Worm (Caenorhabditis elegans) whole organism, mixed stage, embryonic: ENCODE measurements around the gene htp-1.

Experiments
- M03D4.4 ChIP-seq: sonication (generic microtip); optimal IDR thresholded peaks from 2 replicates; lab custom pipeline; 2017; ENCODE audit warnings: mild to moderate bottlenecking, missing genetic modification characterization, missing compliant biosample characterization
- bed-3 ChIP-seq: fragments of 200-800 bp; sonication (Bioruptor generic); optimal IDR thresholded peaks from 3 replicates; lab custom pipeline; 2018; ENCODE audit warnings: mild to moderate bottlenecking, missing genetic modification characterization, moderate library complexity, missing compliant biosample characterization
- blmp-1 ChIP-seq: fragments of 150-350 bp; optimal IDR thresholded peaks from 2 replicates; lab custom pipeline; 2014; ENCODE audit warnings: missing biosample characterization, missing genetic modification characterization
- ceh-39 ChIP-seq: fragments of 150-350 bp; optimal IDR thresholded peaks from 2 replicates; lab custom pipeline; 2014; ENCODE audit warnings: missing biosample characterization, missing genetic modification characterization
- ceh-43 ChIP-seq: fragments of 200-800 bp; sonication (Bioruptor generic); optimal IDR thresholded peaks from 2 replicates; lab custom pipeline; 2018; ENCODE audit warnings: mild to moderate bottlenecking, missing genetic modification characterization, moderate library complexity, missing compliant biosample characterization
- ceh-83 ChIP-seq: fragments of 200-800 bp; sonication (Bioruptor generic); optimal IDR thresholded peaks from 2 replicates; lab custom pipeline; 2018; ENCODE audit warnings: mild to moderate bottlenecking, missing genetic modification characterization, missing compliant biosample characterization
- ces-1 ChIP-seq: fragments of 150-350 bp; optimal IDR thresholded peaks from 2 replicates; lab custom pipeline; 2014; ENCODE audit warnings: missing biosample characterization, missing genetic modification reagents, missing genetic modification characterization
- cnd-1 ChIP-seq: fragments of 200-800 bp; sonication (Bioruptor generic); optimal IDR thresholded peaks from 2 replicates; lab custom pipeline; 2018; ENCODE audit warnings: mild to moderate bottlenecking, missing genetic modification characterization, missing compliant biosample characterization
- drap-1 ChIP-seq: fragments of 200-800 bp; sonication (Bioruptor generic); optimal IDR thresholded peaks from 3 replicates; lab custom pipeline; 2018; ENCODE audit warnings: mild to moderate bottlenecking, missing genetic modification characterization, missing compliant biosample characterization
- elt-1 ChIP-seq: sonication (generic microtip); optimal IDR thresholded peaks from 2 replicates; lab custom pipeline; 2017; ENCODE audit warnings: missing genetic modification characterization, mild to moderate bottlenecking, missing compliant biosample characterization, antibody characterized with exemption, moderate library complexity, borderline replicate concordance; ENCODE audit not compliant: insufficient read depth
- elt-3 ChIP-seq: fragments of 150-350 bp; optimal IDR thresholded peaks from 2 replicates; lab custom pipeline; 2014; ENCODE audit warnings: missing biosample characterization, missing genetic modification characterization
- flh-1 ChIP-seq: fragments of 200-800 bp; sonication (Bioruptor generic); optimal IDR thresholded peaks from 2 replicates; lab custom pipeline; 2018; ENCODE audit warnings: mild to moderate bottlenecking, missing genetic modification characterization, moderate library complexity, missing compliant biosample characterization
- ham-2 ChIP-seq: fragments of 200-800 bp; sonication (Bioruptor generic); optimal IDR thresholded peaks from 2 replicates; lab custom pipeline; 2018; ENCODE audit warnings: mild to moderate bottlenecking, missing genetic modification characterization, missing compliant biosample characterization
- hlh-1 ChIP-seq: fragments of 150-350 bp; optimal IDR thresholded peaks from 2 replicates; lab custom pipeline; 2014; ENCODE audit warnings: missing biosample characterization, missing genetic modification reagents, missing genetic modification characterization
- lin-13 ChIP-seq: fragments of 150-350 bp; optimal IDR thresholded peaks from 2 replicates; lab custom pipeline; 2014; ENCODE audit warnings: missing biosample characterization, missing genetic modification characterization
- lin-32 ChIP-seq: fragments of 200-800 bp; sonication (Bioruptor generic); optimal IDR thresholded peaks from 2 replicates; lab custom pipeline; 2018; ENCODE audit warnings: mild to moderate bottlenecking, missing genetic modification characterization, missing compliant biosample characterization
- lsy-2 ChIP-seq: fragments of 150-350 bp; optimal IDR thresholded peaks from 2 replicates; lab custom pipeline; 2014; ENCODE audit warnings: missing biosample characterization, missing genetic modification characterization
- mab-5 ChIP-seq: fragments of 150-350 bp; optimal IDR thresholded peaks from 2 replicates; lab custom pipeline; 2014; ENCODE audit warnings: missing biosample characterization, missing genetic modification characterization
- mep-1 ChIP-seq: fragments of 150-350 bp; optimal IDR thresholded peaks from 2 replicates; lab custom pipeline; 2017; ENCODE audit warnings: missing biosample characterization, missing genetic modification reagents, missing genetic modification characterization, inconsistent platforms
- mls-2 ChIP-seq: sonication (generic microtip); optimal IDR thresholded peaks from 2 replicates; lab custom pipeline; 2016; ENCODE audit warnings: mild to moderate bottlenecking, missing genetic modification characterization, moderate library complexity, missing compliant biosample characterization
- nhr-12 ChIP-seq: fragments of 150-350 bp; optimal IDR thresholded peaks from 2 replicates; lab custom pipeline; 2014; ENCODE audit warnings: missing biosample characterization, missing genetic modification characterization
- nhr-2 ChIP-seq: fragments of 150-350 bp; optimal IDR thresholded peaks from 2 replicates; lab custom pipeline; 2014; ENCODE audit warnings: missing biosample characterization, missing genetic modification characterization
- nhr-237 ChIP-seq: fragments of 150-350 bp; optimal IDR thresholded peaks from 2 replicates; lab custom pipeline; 2014; ENCODE audit warnings: missing biosample characterization, missing genetic modification characterization
- nhr-28 ChIP-seq: fragments of 150-350 bp; optimal IDR thresholded peaks from 2 replicates; lab custom pipeline; 2014; ENCODE audit warnings: missing biosample characterization, missing genetic modification characterization
- nhr-76 ChIP-seq: sonication (generic microtip); optimal IDR thresholded peaks from 2 replicates; lab custom pipeline; 2017; ENCODE audit warnings: missing biosample characterization, missing genetic modification characterization
- pha-4 ChIP-seq: fragments of 150-350 bp; optimal IDR thresholded peaks from 2 replicates; lab custom pipeline; 2018; ENCODE audit warnings: missing biosample characterization, missing genetic modification reagents, missing genetic modification characterization
- sem-2 ChIP-seq: fragments of 200-800 bp; sonication (Bioruptor generic); optimal IDR thresholded peaks from 2 replicates; lab custom pipeline; 2018; ENCODE audit warnings: mild to moderate bottlenecking, missing genetic modification characterization, missing compliant biosample characterization
- snpc-4 ChIP-seq: fragments of 150-350 bp; optimal IDR thresholded peaks from 2 replicates; lab custom pipeline; 2014; ENCODE audit warnings: missing biosample characterization, missing genetic modification characterization
- sptf-1 ChIP-seq: sonication (generic microtip); optimal IDR thresholded peaks from 2 replicates; lab custom pipeline; 2017; ENCODE audit warnings: mild to moderate bottlenecking, missing genetic modification characterization, moderate library complexity, missing compliant biosample characterization
- tbx-8 ChIP-seq: fragments of 200-800 bp; sonication (Bioruptor generic); optimal IDR thresholded peaks from 2 replicates; lab custom pipeline; 2018; ENCODE audit warnings: mild to moderate bottlenecking, missing genetic modification characterization, moderate library complexity, missing compliant biosample characterization
- unc-120 ChIP-seq: sonication (generic microtip); optimal IDR thresholded peaks from 2 replicates; lab custom pipeline; 2017; ENCODE audit warnings: missing genetic modification characterization, missing compliant biosample characterization; ENCODE audit not compliant: poor library complexity, severe bottlenecking
- unc-39 ChIP-seq: fragments of 150-350 bp; optimal IDR thresholded peaks from 2 replicates; lab custom pipeline; 2014; ENCODE audit warnings: missing biosample characterization, missing genetic modification characterization
- unc-62 ChIP-seq: fragments of 150-350 bp; optimal IDR thresholded peaks from 2 replicates; lab custom pipeline; 2014; ENCODE audit warnings: missing biosample characterization, missing genetic modification reagents, missing genetic modification characterization
- zip-8 ChIP-seq: fragments of 150-350 bp; optimal IDR thresholded peaks from 2 replicates; lab custom pipeline; 2014; ENCODE audit warnings: missing biosample characterization, missing genetic modification characterization
- ztf-11 ChIP-seq: fragments of 150-350 bp; optimal IDR thresholded peaks from 2 replicates; lab custom pipeline; 2014; ENCODE audit warnings: missing biosample characterization, missing genetic modification characterization

htp-1 gene

DNA sequence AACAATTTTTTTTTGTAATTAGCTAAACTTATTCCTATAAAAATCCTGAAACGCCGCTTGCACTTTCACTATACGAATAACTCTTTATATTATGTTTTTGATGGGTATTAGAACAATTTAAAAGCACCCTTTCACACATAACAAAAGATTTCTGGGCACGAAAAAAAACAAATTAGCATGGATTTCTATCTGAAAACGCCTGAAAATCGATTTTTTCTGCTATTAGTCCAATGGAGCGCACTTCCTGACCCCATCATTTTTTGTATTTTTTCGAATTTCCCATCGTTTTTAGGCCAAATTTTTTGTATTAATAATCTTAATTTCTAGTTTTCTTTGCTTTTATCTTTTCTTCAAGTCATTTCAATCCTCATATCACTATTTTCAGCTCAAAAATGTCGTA is 21.9 kb downstream of the htp-1 start, which contains the start of gene F41H10.3:
Gene F41H10.3 (plus strand): TSS at position 388 of the 400 bp plus-strand sequence.
- TF ChIP-seq unc-120 (tag; lab: Kevin White, UChicago), result no peak
- TF ChIP-seq drap-1 (GFP tag; lab: Kevin White, UChicago), result no peak
- no peak for TF ChIP-seq cnd-1
- no peak for TF ChIP-seq hlh-1 (tag; lab: Kevin White, UChicago)
- no peak for TF ChIP-seq M03D4.4
- no peak for TF ChIP-seq ceh-39 (tag; lab: Kevin White, UChicago)
- no peak for TF ChIP-seq lin-13 (tag; lab: Kevin White, UChicago)
- TF ChIP-seq unc-39 (tag; lab: Kevin White, UChicago), result no peak
- no peak for TF ChIP-seq lsy-2
- no peak for TF ChIP-seq ham-2
- TF ChIP-seq sem-2 (GFP tag; lab: Kevin White, UChicago), result no peak
- TF ChIP-seq elt-3, result no peak
- TF ChIP-seq nhr-76 (tag; lab: Kevin White, UChicago), result no peak
- TF ChIP-seq snpc-4 (tag; lab: Kevin White, UChicago), result no peak
- TF ChIP-seq bed-3 (GFP tag; lab: Kevin White, UChicago), result no peak
- TF ChIP-seq mls-2 (tag; lab: Kevin White, UChicago), result no peak
- no peak for TF ChIP-seq ztf-11 (tag; lab: Kevin White, UChicago)
- no peak for TF ChIP-seq mep-1 (tag; lab: Kevin White, UChicago)
- TF ChIP-seq elt-1 (tag; lab: Kevin White, UChicago), result no peak
- TF ChIP-seq nhr-237 (tag; lab: Kevin White, UChicago), result no peak

DNA sequence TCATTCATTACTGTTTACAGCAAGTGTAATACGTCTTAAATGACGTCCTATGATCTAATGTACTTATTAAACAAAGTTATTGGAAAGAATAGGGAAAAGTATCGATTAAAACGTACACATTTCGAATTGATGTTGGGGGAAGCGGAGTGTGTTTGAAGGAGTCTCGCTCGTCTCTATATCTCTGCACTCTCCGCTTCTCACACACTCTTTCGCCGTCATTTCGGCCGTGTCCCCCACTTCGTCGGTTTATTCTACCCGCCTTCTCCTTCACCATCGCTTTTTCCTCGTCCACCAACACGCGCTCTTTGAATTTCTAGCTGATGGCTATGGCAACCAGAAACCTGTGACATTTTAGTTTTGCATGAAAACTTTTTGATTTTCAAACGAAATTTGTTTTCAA is 22.5 kb downstream of the htp-1 start:
- TF ChIP-seq ham-2 (peak; percentile 71), elt-3 (no peak), ces-1 (peak; percentile 43), sptf-1 (tag; lab: Kevin White, UChicago) (no peak)
- TF ChIP-seq, all 35 proteins: peak for 2

DNA sequence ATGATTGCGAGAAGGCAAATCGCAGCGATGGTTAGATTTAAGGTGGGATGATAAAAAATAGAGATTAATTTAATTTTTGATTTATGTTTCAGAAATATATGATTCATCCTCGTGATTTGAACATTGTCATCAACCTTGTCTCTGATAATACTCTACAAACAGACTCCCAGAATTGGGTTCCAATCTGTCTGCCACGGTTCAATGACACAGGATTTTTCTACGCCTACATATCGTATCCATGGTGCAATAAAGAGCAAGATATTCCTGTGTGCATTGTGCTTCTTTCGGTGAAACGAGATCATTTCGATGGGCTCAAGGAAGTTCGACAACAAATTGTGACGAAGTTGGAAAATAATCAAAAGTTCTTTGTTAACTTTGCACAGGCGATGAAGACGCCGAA is 23.5 kb downstream of the htp-1 start:
- TF ChIP-seq elt-3, result no peak
- TF ChIP-seq ztf-11 (tag; lab: Kevin White, UChicago), result no peak
- no peak for TF ChIP-seq ceh-39 (tag; lab: Kevin White, UChicago)
- no peak for TF ChIP-seq drap-1 (GFP tag; lab: Kevin White, UChicago)
- no peak for TF ChIP-seq lin-13 (tag; lab: Kevin White, UChicago)
- no peak for TF ChIP-seq nhr-76 (tag; lab: Kevin White, UChicago)
- no peak for TF ChIP-seq M03D4.4
- no peak for TF ChIP-seq nhr-28 (tag; lab: Kevin White, UChicago)
- no peak for TF ChIP-seq unc-120 (tag; lab: Kevin White, UChicago)
- TF ChIP-seq ces-1, result no peak
- TF ChIP-seq cnd-1, result no peak

DNA sequence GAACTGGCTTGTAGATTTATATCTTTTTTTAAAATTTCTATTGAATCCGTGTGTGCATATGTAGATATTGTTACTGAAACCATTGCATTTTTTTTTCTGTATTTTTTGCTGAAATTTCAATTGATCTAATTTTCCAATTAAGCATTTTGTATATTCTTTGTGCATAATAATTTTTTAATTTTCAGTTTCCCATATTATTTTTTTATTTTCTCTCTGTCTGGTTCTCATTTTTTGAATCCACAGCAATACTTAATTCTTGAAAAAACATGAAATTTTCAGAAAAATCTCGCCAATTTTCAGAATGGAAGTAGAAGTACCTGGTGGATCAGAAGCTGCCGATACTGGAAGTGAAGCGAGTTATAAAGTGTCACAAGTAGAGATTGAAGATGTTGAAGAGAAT is 24.8 kb downstream of the htp-1 start, which contains the start of gene sand-1:
Gene sand-1 (plus strand): TSS at position 301 of the 400 bp plus-strand sequence.
- no peak for TF ChIP-seq mab-5 (tag; lab: Kevin White, UChicago)
- TF ChIP-seq mep-1 (tag; lab: Kevin White, UChicago), result no peak
- no peak for TF ChIP-seq elt-1 (tag; lab: Kevin White, UChicago)
- TF ChIP-seq mls-2 (tag; lab: Kevin White, UChicago), result no peak
- TF ChIP-seq ces-1, result no peak
- no peak for TF ChIP-seq drap-1 (GFP tag; lab: Kevin White, UChicago)
- no peak for TF ChIP-seq M03D4.4
- TF ChIP-seq nhr-76 (tag; lab: Kevin White, UChicago), result no peak
- no peak for TF ChIP-seq unc-120 (tag; lab: Kevin White, UChicago)
- TF ChIP-seq nhr-237 (tag; lab: Kevin White, UChicago), result no peak
- TF ChIP-seq zip-8 (tag; lab: Kevin White, UChicago), result no peak
- no peak for TF ChIP-seq unc-62 (GFP tag; lab: Kevin White, UChicago)
- no peak for TF ChIP-seq sem-2 (GFP tag; lab: Kevin White, UChicago)
- TF ChIP-seq unc-39 (tag; lab: Kevin White, UChicago), result no peak
- no peak for TF ChIP-seq flh-1 (GFP tag; lab: Kevin White, UChicago)
- TF ChIP-seq nhr-12 (tag; lab: Kevin White, UChicago), result no peak
- no peak for TF ChIP-seq ceh-83 (GFP tag; lab: Kevin White, UChicago)
- no peak for TF ChIP-seq lin-32 (GFP tag; lab: Kevin White, UChicago)
- no peak for TF ChIP-seq cnd-1

- TF ChIP-seq nhr-12 (tag; lab: Kevin White, UChicago) (no peak), ceh-83 (GFP tag; lab: Kevin White, UChicago) (no peak), tbx-8 (no peak), elt-1 (tag; lab: Kevin White, UChicago) (no peak), nhr-76 (tag; lab: Kevin White, UChicago) (no peak), cnd-1 (no peak), nhr-28 (tag; lab: Kevin White, UChicago) (no peak), lin-32 (GFP tag; lab: Kevin White, UChicago) (no peak), mep-1 (tag; lab: Kevin White, UChicago) (peak; percentile 29), elt-3 (no peak), nhr-237 (tag; lab: Kevin White, UChicago) (peak; percentile 4), flh-1 (GFP tag; lab: Kevin White, UChicago) (no peak), hlh-1 (tag; lab: Kevin White, UChicago) (no peak), sptf-1 (tag; lab: Kevin White, UChicago) (no peak), M03D4.4 (no peak), mls-2 (tag; lab: Kevin White, UChicago) (no peak), pha-4 (tag; lab: Kevin White, UChicago) (no peak), unc-39 (tag; lab: Kevin White, UChicago) (no peak), ztf-11 (tag; lab: Kevin White, UChicago) (no peak), nhr-2 (no peak), snpc-4 (tag; lab: Kevin White, UChicago) (no peak), ceh-43 (GFP tag; lab: Kevin White, UChicago) (no peak), lin-13 (tag; lab: Kevin White, UChicago) (peak; percentile 70), sem-2 (GFP tag; lab: Kevin White, UChicago) (no peak), blmp-1 (no peak), zip-8 (tag; lab: Kevin White, UChicago) (no peak), bed-3 (GFP tag; lab: Kevin White, UChicago) (no peak), drap-1 (GFP tag; lab: Kevin White, UChicago) (no peak), ceh-39 (tag; lab: Kevin White, UChicago) (no peak)
Measured at ce11 chrIV:5364135-5364609, 27.2 kb downstream of the htp-1 start, which contains the start of the genes hda-6 and F41H10.4. Gene hda-6 (minus strand): TSS chrIV:5364306. Gene F41H10.4 (plus strand): TSS chrIV:5364559.
